Fruit fly (Drosophila melanogaster) Kc167 (cell line): Measurements from ENCODE around the gene CG7530.

Experiments used
- Myc ChIP-seq: fragments of >200 bp; optimal IDR thresholded peaks from 2 replicates; lab custom pipeline; 2017; ENCODE audit warnings: missing external identifiers
- Sin3A ChIP-seq: fragments of >200 bp; optimal IDR thresholded peaks from 2 replicates; lab custom pipeline; 2018; ENCODE audit warnings: missing external identifiers
- h ChIP-seq: fragments of >200 bp; optimal IDR thresholded peaks from 3 replicates; lab custom pipeline; 2018; ENCODE audit warnings: missing external identifiers
- insv ChIP-seq: fragments of >200 bp; optimal IDR thresholded peaks from 3 replicates; lab custom pipeline; 2018; ENCODE audit warnings: missing external identifiers
- psq ChIP-seq: fragments of >200 bp; optimal IDR thresholded peaks from 2 replicates; lab custom pipeline; 2017; ENCODE audit warnings: missing external identifiers
- ttk ChIP-seq: sonication (Bioruptor generic); optimal IDR thresholded peaks from 2 replicates; lab custom pipeline; 2017; ENCODE audit warnings: missing external identifiers

CG7530 gene

dm6 chr3R:14694583-14694982, 36.7 kb downstream of the CG7530 start:
- TF ChIP-seq Sin3A (lab: Kevin White, UChicago) (no peak), insv (lab: Kevin White, UChicago) (no peak), ttk (lab: Kevin White, UChicago) (no peak), psq (lab: Kevin White, UChicago) (no peak), h (no peak), Myc (lab: Kevin White, UChicago) (no peak)

- TF ChIP-seq Myc (lab: Kevin White, UChicago) (no peak), insv (lab: Kevin White, UChicago) (no peak), h (no peak), psq (lab: Kevin White, UChicago) (no peak), ttk (lab: Kevin White, UChicago) (no peak), Sin3A (lab: Kevin White, UChicago) (no peak)
These were observed 38.4 kb downstream of the CG7530 start for dm6 chr3R:14692971-14693253.

- TF ChIP-seq Myc (lab: Kevin White, UChicago) (no peak), insv (lab: Kevin White, UChicago) (no peak), h (no peak), psq (lab: Kevin White, UChicago) (no peak), Sin3A (lab: Kevin White, UChicago) (no peak), ttk (lab: Kevin White, UChicago) (no peak)
These were observed 38.9 kb downstream of the CG7530 start for dm6 chr3R:14692230-14692970.

dm6 chr3R:14691019-14691777, 40.1 kb downstream of the CG7530 start:
- TF ChIP-seq Myc (lab: Kevin White, UChicago): no peak
- no peak for TF ChIP-seq psq (lab: Kevin White, UChicago)
- no peak for TF ChIP-seq h
- TF ChIP-seq ttk (lab: Kevin White, UChicago): no peak
- no peak for TF ChIP-seq Sin3A (lab: Kevin White, UChicago)
- TF ChIP-seq insv (lab: Kevin White, UChicago): no peak

- TF ChIP-seq insv (lab: Kevin White, UChicago): no peak
- no peak for TF ChIP-seq ttk (lab: Kevin White, UChicago)
- TF ChIP-seq psq (lab: Kevin White, UChicago): no peak
These were observed 41.2 kb downstream of the CG7530 start for dm6 chr3R:14690065-14690464.

- TF ChIP-seq ttk (lab: Kevin White, UChicago): no peak
- TF ChIP-seq h: no peak
- TF ChIP-seq Sin3A (lab: Kevin White, UChicago): no peak
- TF ChIP-seq psq (lab: Kevin White, UChicago): no peak
- TF ChIP-seq insv (lab: Kevin White, UChicago): no peak
These were observed 44.0 kb downstream of the CG7530 start for dm6 chr3R:14687296-14687695.

- TF ChIP-seq ttk (lab: Kevin White, UChicago) (no peak), psq (lab: Kevin White, UChicago) (no peak), h (no peak), Sin3A (lab: Kevin White, UChicago) (no peak), Myc (lab: Kevin White, UChicago) (no peak), insv (lab: Kevin White, UChicago) (no peak)
These were observed 47.4 kb downstream of the CG7530 start for dm6 chr3R:14683928-14684327.

- TF ChIP-seq Myc (lab: Kevin White, UChicago) (no peak), insv (lab: Kevin White, UChicago) (no peak), ttk (lab: Kevin White, UChicago) (no peak), h (no peak), psq (lab: Kevin White, UChicago) (no peak), Sin3A (lab: Kevin White, UChicago) (no peak)
These were observed 51.1 kb downstream of the CG7530 start for dm6 chr3R:14680112-14680665.

dm6 chr3R:14679381-14680111, 51.8 kb downstream of the CG7530 start:
- TF ChIP-seq insv (lab: Kevin White, UChicago) (no peak), Myc (lab: Kevin White, UChicago) (no peak), psq (lab: Kevin White, UChicago) (no peak), Sin3A (lab: Kevin White, UChicago) (no peak), h (no peak), ttk (lab: Kevin White, UChicago) (no peak)

- TF ChIP-seq ttk (lab: Kevin White, UChicago): no peak
- no peak for TF ChIP-seq Sin3A (lab: Kevin White, UChicago)
- no peak for TF ChIP-seq insv (lab: Kevin White, UChicago)
- no peak for TF ChIP-seq h
- no peak for TF ChIP-seq psq (lab: Kevin White, UChicago)
- no peak for TF ChIP-seq Myc (lab: Kevin White, UChicago)
These were observed 53.5 kb downstream of the CG7530 start for dm6 chr3R:14677814-14678213.

dm6 chr3R:14677065-14677464, 54.2 kb downstream of the CG7530 start:
- TF ChIP-seq psq (lab: Kevin White, UChicago) (no peak), insv (lab: Kevin White, UChicago) (no peak), Myc (lab: Kevin White, UChicago) (no peak), h (no peak), ttk (lab: Kevin White, UChicago) (no peak), Sin3A (lab: Kevin White, UChicago) (no peak)
